Worm (Caenorhabditis elegans) whole organism, young adult: ENCODE measurements around the gene F21C10.4.

ENCODE experiments used
- B0035.1 ChIP-seq: sonication (generic microtip); optimal IDR thresholded peaks from 2 replicates; lab custom pipeline; 2016; ENCODE audit warnings: missing genetic modification characterization, mild to moderate bottlenecking, missing compliant biosample characterization, missing genotype, missing genetic modification reagents
- F23B12.7 ChIP-seq: sonication (generic microtip); optimal IDR thresholded peaks from 2 replicates; lab custom pipeline; 2017; ENCODE audit warnings: missing genetic modification characterization, mild to moderate bottlenecking, missing compliant biosample characterization, antibody characterized with exemption, moderate library complexity; ENCODE audit not compliant: insufficient read depth
- F39B2.1 ChIP-seq: fragments of 200-800 bp; sonication (Bioruptor generic); IDR thresholded peaks from 2 replicates; pipeline ENCODE4 v1.3.6; 2022; ENCODE audit warnings: missing genetic modification reagents, missing genetic modification characterization, missing compliant biosample characterization
- F49E8.2 ChIP-seq: sonication (generic microtip); optimal IDR thresholded peaks from 3 replicates; lab custom pipeline; 2017; ENCODE audit warnings: missing genetic modification characterization, mild to moderate bottlenecking, missing compliant biosample characterization, antibody characterized with exemption, moderate library complexity; ENCODE audit not compliant: insufficient read depth
- F55B11.4 ChIP-seq: sonication (generic microtip); optimal IDR thresholded peaks from 2 replicates; lab custom pipeline; 2016; ENCODE audit warnings: missing compliant biosample characterization, missing genetic modification characterization, borderline replicate concordance; ENCODE audit not compliant: insufficient read depth
- F57A8.1 ChIP-seq: fragments of 200-800 bp; sonication (Bioruptor generic); optimal IDR thresholded peaks from 2 replicates; lab custom pipeline; 2018; ENCODE audit warnings: mild to moderate bottlenecking, missing genetic modification characterization, moderate library complexity, missing compliant biosample characterization
- K11D2.4 ChIP-seq: fragments of 200-800 bp; sonication (Bioruptor generic); IDR thresholded peaks from 2 replicates; pipeline ENCODE4 v1.3.6; 2022; ENCODE audit warnings: missing genetic modification reagents, missing genetic modification characterization, missing compliant biosample characterization
- T07F8.4 ChIP-seq: sonication (generic microtip); optimal IDR thresholded peaks from 2 replicates; lab custom pipeline; 2016; ENCODE audit warnings: mild to moderate bottlenecking, missing genetic modification characterization, moderate library complexity, missing compliant biosample characterization
- Y56A3A.18 ChIP-seq: fragments of 200-800 bp; sonication (Bioruptor generic); IDR thresholded peaks from 2 replicates; pipeline ENCODE4 v1.3.6; 2022; ENCODE audit warnings: missing genetic modification reagents, missing genetic modification characterization, missing compliant biosample characterization
- akir-1 ChIP-seq: fragments of 200-800 bp; sonication (Bioruptor generic); optimal IDR thresholded peaks from 2 replicates; lab custom pipeline; 2018; ENCODE audit warnings: mild to moderate bottlenecking, missing genetic modification characterization, moderate library complexity, missing compliant biosample characterization
- aptf-2 ChIP-seq: fragments of 200-800 bp; sonication (Bioruptor generic); conservative IDR thresholded peaks from 2 replicates; pipeline ENCODE4 v1.3.6; 2022; ENCODE audit warnings: missing genetic modification reagents, missing genetic modification characterization, missing compliant biosample characterization
- aptf-3 ChIP-seq: fragments of 200-800 bp; sonication (Bioruptor generic); IDR thresholded peaks from 2 replicates; pipeline ENCODE4 v1.3.6; 2022; ENCODE audit warnings: missing genetic modification characterization, missing compliant biosample characterization
- atf-7 ChIP-seq: sonication (generic microtip); optimal IDR thresholded peaks from 2 replicates; lab custom pipeline; 2017; ENCODE audit warnings: mild to moderate bottlenecking, missing genetic modification characterization, missing compliant biosample characterization
- bed-2 ChIP-seq: fragments of 200-800 bp; sonication (Bioruptor generic); IDR thresholded peaks from 2 replicates; pipeline ENCODE4 v1.3.6; 2022; ENCODE audit warnings: missing genetic modification reagents, missing genetic modification characterization, missing compliant biosample characterization
- ccch-3 ChIP-seq: fragments of 200-800 bp; sonication (Bioruptor generic); optimal IDR thresholded peaks from 2 replicates; lab custom pipeline; 2018; ENCODE audit warnings: mild to moderate bottlenecking, missing genetic modification characterization, missing compliant biosample characterization
- cebp-1 ChIP-seq, 2 experiments: fragments of 200-800 bp in 1 of 2; sonication (Bioruptor generic) in 1 of 2; sonication (generic microtip) in 1 of 2; IDR thresholded peaks in 1 of 2; optimal IDR thresholded peaks in 1 of 2; 2 replicates each; pipeline versions ENCODE4 v1.3.6 to Lab custom; 2017 to 2022; ENCODE audit warnings: missing compliant biosample characterization in 2 of 2, missing genetic modification characterization in 2 of 2, mild to moderate bottlenecking in 1 of 2, missing genetic modification reagents in 1 of 2, moderate library complexity in 1 of 2
- cebp-2 ChIP-seq: fragments of 200-800 bp; sonication (Bioruptor generic); IDR thresholded peaks from 2 replicates; pipeline ENCODE4 v1.3.6; 2022; ENCODE audit warnings: missing genetic modification characterization, missing compliant biosample characterization
- ceh-100 ChIP-seq: fragments of 200-800 bp; sonication (Bioruptor generic); IDR thresholded peaks from 2 replicates; pipeline ENCODE4 v1.3.6; 2022; ENCODE audit warnings: missing genetic modification reagents, missing genetic modification characterization, missing compliant biosample characterization
- ceh-27 ChIP-seq: fragments of 200-800 bp; sonication (Bioruptor generic); optimal IDR thresholded peaks from 2 replicates; lab custom pipeline; 2018; ENCODE audit warnings: mild to moderate bottlenecking, missing genetic modification characterization, moderate library complexity, missing compliant biosample characterization
- ceh-40 ChIP-seq: fragments of 200-800 bp; sonication (Bioruptor generic); IDR thresholded peaks from 2 replicates; pipeline ENCODE4 v1.3.6; 2022; ENCODE audit warnings: missing genetic modification characterization, missing compliant biosample characterization
- ceh-91 ChIP-seq: fragments of 200-800 bp; sonication (Bioruptor generic); IDR thresholded peaks from 2 replicates; pipeline ENCODE4 v1.3.6; 2022; ENCODE audit warnings: missing genetic modification reagents, missing genetic modification characterization, missing compliant biosample characterization
- chd-7 ChIP-seq: sonication (generic microtip); optimal IDR thresholded peaks from 2 replicates; lab custom pipeline; 2016; ENCODE audit warnings: mild to moderate bottlenecking, missing genetic modification characterization, moderate library complexity, missing compliant biosample characterization
- dpl-1 ChIP-seq: fragments of 150-350 bp; optimal IDR thresholded peaks from 2 replicates; lab custom pipeline; 2014; ENCODE audit warnings: missing biosample characterization, missing genetic modification reagents, missing genetic modification characterization
- ekl-4 ChIP-seq: fragments of 200-800 bp; sonication (Bioruptor generic); IDR thresholded peaks from 2 replicates; pipeline ENCODE4 v1.3.6; 2022; ENCODE audit warnings: missing genetic modification reagents, missing genetic modification characterization, missing compliant biosample characterization
- ets-4 ChIP-seq: fragments of 200-800 bp; sonication (Bioruptor generic); optimal IDR thresholded peaks from 2 replicates; lab custom pipeline; 2018; ENCODE audit warnings: mild to moderate bottlenecking, missing genetic modification characterization, missing compliant biosample characterization
- fkh-3 ChIP-seq: sonication (generic microtip); optimal IDR thresholded peaks from 2 replicates; lab custom pipeline; 2016; ENCODE audit warnings: mild to moderate bottlenecking, missing genetic modification characterization, missing compliant biosample characterization
- hlh-26 ChIP-seq: fragments of 200-800 bp; sonication (Bioruptor generic); conservative IDR thresholded peaks from 2 replicates; pipeline ENCODE4 v1.3.6; 2022; ENCODE audit warnings: missing genetic modification reagents, missing genetic modification characterization, missing compliant biosample characterization
- hmg-1.2 ChIP-seq: fragments of 200-800 bp; sonication (Bioruptor generic); IDR thresholded peaks from 2 replicates; pipeline ENCODE4 v1.3.6; 2022; ENCODE audit warnings: missing genetic modification reagents, missing genetic modification characterization, missing compliant biosample characterization
- let-607 ChIP-seq, 2 experiments: fragments of 200-800 bp in 1 of 2; sonication (Bioruptor generic) in 1 of 2; sonication (generic microtip) in 1 of 2; optimal IDR thresholded peaks; 2 replicates each; lab custom pipeline; 2016 to 2018; ENCODE audit warnings: mild to moderate bottlenecking in 2 of 2, missing compliant biosample characterization in 2 of 2, missing genetic modification characterization in 2 of 2, moderate library complexity in 2 of 2, missing genotype in 1 of 2
- lin-26 ChIP-seq: fragments of 200-800 bp; sonication (Bioruptor generic); IDR thresholded peaks from 2 replicates; pipeline ENCODE4 v1.3.6; 2022; ENCODE audit warnings: missing genetic modification reagents, missing genetic modification characterization, missing compliant biosample characterization
- lin-35 ChIP-seq, 3 experiments: fragments of 150-350 bp in 2 of 3; sonication (generic microtip) in 1 of 3; optimal IDR thresholded peaks; 2 replicates each; lab custom pipeline; 2014 to 2018; ENCODE audit warnings: missing biosample characterization in 3 of 3, missing genetic modification characterization in 3 of 3, missing genetic modification reagents in 3 of 3
- lsl-1 ChIP-seq: fragments of 200-800 bp; sonication (Bioruptor generic); optimal IDR thresholded peaks from 2 replicates; lab custom pipeline; 2018; ENCODE audit warnings: mild to moderate bottlenecking, missing genetic modification characterization, moderate library complexity, missing compliant biosample characterization
- lsy-27 ChIP-seq: sonication (generic microtip); optimal IDR thresholded peaks from 2 replicates; lab custom pipeline; 2017; ENCODE audit warnings: missing genetic modification characterization, mild to moderate bottlenecking, missing compliant biosample characterization, antibody characterized with exemption, missing genotype, borderline replicate concordance; ENCODE audit not compliant: insufficient read depth
- madf-10 ChIP-seq: sonication (generic microtip); optimal IDR thresholded peaks from 2 replicates; lab custom pipeline; 2016; ENCODE audit warnings: mild to moderate bottlenecking, missing genetic modification characterization, missing compliant biosample characterization
- mes-4 ChIP-seq: sonication (generic microtip); optimal IDR thresholded peaks from 2 replicates; lab custom pipeline; 2016; ENCODE audit warnings: missing genotype, missing genetic modification characterization, missing compliant biosample characterization
- nhr-120 ChIP-seq: fragments of 200-800 bp; sonication (Bioruptor generic); IDR thresholded peaks from 2 replicates; pipeline ENCODE4 v1.3.6; 2022; ENCODE audit warnings: missing genetic modification characterization, missing compliant biosample characterization
- nhr-27 ChIP-seq: fragments of 200-800 bp; sonication (Bioruptor generic); optimal IDR thresholded peaks from 2 replicates; lab custom pipeline; 2018; ENCODE audit warnings: mild to moderate bottlenecking, missing genetic modification characterization, moderate library complexity, missing compliant biosample characterization
- rcor-1 ChIP-seq: fragments of 200-800 bp; sonication (Bioruptor generic); IDR thresholded peaks from 2 replicates; pipeline ENCODE4 v1.3.6; 2022; ENCODE audit warnings: missing genetic modification reagents, missing genetic modification characterization, missing compliant biosample characterization
- sdz-38 ChIP-seq: sonication (generic microtip); optimal IDR thresholded peaks from 2 replicates; lab custom pipeline; 2016; ENCODE audit warnings: missing genotype, missing genetic modification characterization, missing compliant biosample characterization
- snpc-1.3 ChIP-seq: sonication (generic microtip); optimal IDR thresholded peaks from 2 replicates; lab custom pipeline; 2017; ENCODE audit warnings: missing genetic modification characterization, mild to moderate bottlenecking, missing compliant biosample characterization, antibody characterized with exemption, moderate library complexity, missing genotype, missing genetic modification reagents; ENCODE audit not compliant: insufficient read depth
- unc-62 ChIP-seq: fragments of 150-350 bp; optimal IDR thresholded peaks from 2 replicates; lab custom pipeline; 2014; ENCODE audit warnings: missing biosample characterization, missing genetic modification reagents, missing genetic modification characterization
- zfh-2 ChIP-seq: fragments of 200-800 bp; sonication (Bioruptor generic); conservative IDR thresholded peaks from 2 replicates; pipeline ENCODE4 v1.3.6; 2022; ENCODE audit warnings: missing genetic modification reagents, missing genetic modification characterization, missing compliant biosample characterization
- zim-3 ChIP-seq: sonication (generic microtip); optimal IDR thresholded peaks from 2 replicates; lab custom pipeline; 2017; ENCODE audit warnings: mild to moderate bottlenecking, missing genetic modification characterization, moderate library complexity, missing compliant biosample characterization
- ztf-18 ChIP-seq: sonication (generic microtip); optimal IDR thresholded peaks from 2 replicates; lab custom pipeline; 2016; ENCODE audit warnings: missing genotype, mild to moderate bottlenecking, missing genetic modification characterization, missing compliant biosample characterization

Gene F21C10.4

ce11 chrV:9123186-9123585, 3.2 kb upstream of the F21C10.4 start, which contains the start of gene F21C10.11:
Gene F21C10.11 (plus strand): TSS chrV:9123486.
- no peak for TF ChIP-seq nhr-120 (GFP tag; lab: Robert Waterston, UW)
- TF ChIP-seq F39B2.1 = no peak
- TF ChIP-seq cebp-1 (GFP tag; IDR thresholded peaks at IDR 0.05; lab: Robert Waterston, UW) = no peak
- no peak for TF ChIP-seq cebp-1 (tag; optimal IDR thresholded peaks at IDR 0.05; lab: Kevin White, UChicago)
- TF ChIP-seq B0035.1 (tag; lab: Kevin White, UChicago) = no peak
- TF ChIP-seq ets-4 (GFP tag; lab: Kevin White, UChicago) = no peak
- TF ChIP-seq cebp-2 (GFP tag; lab: Robert Waterston, UW) = no peak
- TF ChIP-seq hlh-26 = no peak
- TF ChIP-seq let-607 (tag; optimal IDR thresholded peaks at IDR 0.05; lab: Kevin White, UChicago) = no peak
- no peak for TF ChIP-seq F23B12.7
- no peak for TF ChIP-seq aptf-2 (GFP tag; lab: Robert Waterston, UW)
- no peak for TF ChIP-seq ekl-4
- TF ChIP-seq hmg-1.2 (GFP tag; lab: Robert Waterston, UW) = no peak
- no peak for TF ChIP-seq lsy-27 (tag; lab: Kevin White, UChicago)
- TF ChIP-seq, all 124 proteins: peak for 0

ce11 chrV:9124180-9124579, 2.2 kb upstream of the F21C10.4 start, which contains the start of gene F21C10.6:
Gene F21C10.6 (plus strand): TSS chrV:9124480.
- TF ChIP-seq chd-7 (tag; lab: Kevin White, UChicago) = no peak
- TF ChIP-seq F57A8.1 (GFP tag; lab: Kevin White, UChicago) = no peak
- no peak for TF ChIP-seq lin-26 (GFP tag; lab: Robert Waterston, UW)
- no peak for TF ChIP-seq mes-4 (tag; lab: Kevin White, UChicago)
- TF ChIP-seq T07F8.4 (tag; lab: Kevin White, UChicago) = no peak
- no peak for TF ChIP-seq ztf-18
- TF ChIP-seq bed-2 = no peak
- TF ChIP-seq aptf-3 = no peak
- no peak for TF ChIP-seq dpl-1
- TF ChIP-seq unc-62 (GFP tag; lab: Kevin White, UChicago) = no peak
- TF ChIP-seq cebp-1 (GFP tag; IDR thresholded peaks at IDR 0.05; lab: Robert Waterston, UW) = no peak
- no peak for TF ChIP-seq cebp-1 (tag; optimal IDR thresholded peaks at IDR 0.05; lab: Kevin White, UChicago)
- no peak for TF ChIP-seq ceh-100
- no peak for TF ChIP-seq zim-3 (tag; lab: Kevin White, UChicago)
- TF ChIP-seq fkh-3 = no peak
- TF ChIP-seq ceh-27 = no peak
- no peak for TF ChIP-seq hlh-26
- no peak for TF ChIP-seq lin-35 (GFP tag; optimal IDR thresholded peaks at IDR 0.05; lab: Kevin White, UChicago)
- no peak for TF ChIP-seq Y56A3A.18 (GFP tag; lab: Robert Waterston, UW)
- TF ChIP-seq lsl-1 (GFP tag; lab: Kevin White, UChicago) = no peak
- no peak for TF ChIP-seq ccch-3 (GFP tag; lab: Kevin White, UChicago)

- TF ChIP-seq akir-1 (GFP tag; lab: Kevin White, UChicago) (no peak), snpc-1.3 (tag; lab: Kevin White, UChicago) (no peak), F55B11.4 (tag; lab: Kevin White, UChicago) (no peak), zfh-2 (GFP tag; lab: Robert Waterston, UW) (no peak), K11D2.4 (no peak), ceh-91 (GFP tag; lab: Robert Waterston, UW) (no peak), nhr-27 (tag; lab: Kevin White, UChicago) (no peak), madf-10 (tag; lab: Kevin White, UChicago) (no peak), ceh-27 (no peak), mes-4 (tag; lab: Kevin White, UChicago) (no peak), rcor-1 (GFP tag; lab: Robert Waterston, UW) (no peak), atf-7 (no peak), sdz-38 (no peak), lsl-1 (GFP tag; lab: Kevin White, UChicago) (no peak), ceh-40 (GFP tag; lab: Robert Waterston, UW) (no peak), F49E8.2 (tag; lab: Kevin White, UChicago) (no peak)
These were observed 1.1 kb upstream of the F21C10.4 start, which contains the start of gene F21C10.5 for ce11 chrV:9125345-9125744. Gene F21C10.5 (plus strand): TSS chrV:9125645.
